Fruit fly (Drosophila melanogaster) whole organism, embryonic: Measurements from ENCODE around the gene Tango1.

ENCODE experiments used
- Ada2b ChIP-seq: fragments of 200-800 bp; sonication (Bioruptor generic); IDR thresholded peaks from 2 replicates; pipeline ENCODE4 v1.3.6; 2022; ENCODE audit warnings: missing biosample characterization, missing genetic modification characterization
- Adf1 ChIP-seq: fragments of 200-800 bp; sonication (Bioruptor generic); IDR thresholded peaks from 2 replicates; pipeline ENCODE4 v1.3.6; 2022; ENCODE audit warnings: missing biosample characterization, missing genetic modification characterization
- CG11696 ChIP-seq: fragments of 200-800 bp; sonication (Bioruptor generic); IDR thresholded peaks from 2 replicates; pipeline ENCODE4 v1.3.6; 2022; ENCODE audit warnings: missing biosample characterization, missing genetic modification characterization
- CG12744 ChIP-seq: fragments of 200-800 bp; sonication (Bioruptor generic); optimal IDR thresholded peaks from 2 replicates; lab custom pipeline; 2016; ENCODE audit warnings: missing biosample characterization, missing genetic modification characterization
- CG12942 ChIP-seq: fragments of 200-800 bp; sonication (Bioruptor generic); optimal IDR thresholded peaks from 3 replicates; lab custom pipeline; 2016; ENCODE audit warnings: missing biosample characterization, missing genetic modification characterization
- CG15696 ChIP-seq: fragments of 200-800 bp; sonication (Bioruptor generic); optimal IDR thresholded peaks from 2 replicates; lab custom pipeline; 2019; ENCODE audit warnings: missing biosample characterization, mild to moderate bottlenecking, missing genetic modification characterization, moderate library complexity
- CG16813 ChIP-seq: fragments of 200-800 bp; sonication (Bioruptor generic); IDR thresholded peaks from 3 replicates; pipeline ENCODE4 v1.3.6; 2022; ENCODE audit warnings: missing biosample characterization, missing genetic modification characterization; ENCODE audit not compliant: partially characterized antibody
- CG18599 ChIP-seq: fragments of 200-800 bp; sonication (Bioruptor generic); optimal IDR thresholded peaks from 3 replicates; lab custom pipeline; 2017; ENCODE audit warnings: missing biosample characterization, missing genetic modification characterization, mild to moderate bottlenecking, moderate library complexity, missing genetic modification reagents
- CG18619 ChIP-seq: fragments of 200-800 bp; sonication (Bioruptor generic); optimal IDR thresholded peaks from 3 replicates; lab custom pipeline; 2017; ENCODE audit warnings: missing biosample characterization, mild to moderate bottlenecking, missing genetic modification characterization
- CG30431 ChIP-seq: fragments of 200-800 bp; sonication (Bioruptor generic); optimal IDR thresholded peaks from 2 replicates; lab custom pipeline; 2017; ENCODE audit warnings: missing biosample characterization, missing genetic modification characterization
- CG3847 ChIP-seq: fragments of 200-800 bp; sonication (Bioruptor generic); IDR thresholded peaks from 2 replicates; pipeline ENCODE4 v1.3.6; 2022; ENCODE audit warnings: missing biosample characterization, missing genetic modification characterization
- CG4282 ChIP-seq: fragments of 200-800 bp; sonication (Bioruptor generic); optimal IDR thresholded peaks from 2 replicates; lab custom pipeline; 2016; ENCODE audit warnings: missing biosample characterization, missing genetic modification characterization
- CG4707 ChIP-seq: fragments of 200-800 bp; sonication (Bioruptor generic); optimal IDR thresholded peaks from 2 replicates; lab custom pipeline; 2018; ENCODE audit warnings: missing biosample characterization, mild to moderate bottlenecking, missing genetic modification characterization, moderate library complexity
- CG4820 ChIP-seq: fragments of 200-800 bp; sonication (Bioruptor generic); optimal IDR thresholded peaks from 3 replicates; lab custom pipeline; 2016; ENCODE audit warnings: missing biosample characterization, missing genetic modification characterization
- CG6854 ChIP-seq: fragments of 200-800 bp; sonication (Bioruptor generic); optimal IDR thresholded peaks from 3 replicates; lab custom pipeline; 2017; ENCODE audit warnings: missing biosample characterization, mild to moderate bottlenecking, missing genetic modification characterization
- CG8290 ChIP-seq, 3 experiments: fragments of 200-800 bp; sonication (Bioruptor generic); optimal IDR thresholded peaks; 2 replicates each; lab custom pipeline; 2016 to 2019; ENCODE audit warnings: missing biosample characterization in 3 of 3, missing genetic modification characterization in 3 of 3, mild to moderate bottlenecking in 2 of 3, moderate library complexity in 1 of 3
- CG8359 ChIP-seq: fragments of 200-800 bp; sonication (Bioruptor generic); optimal IDR thresholded peaks from 2 replicates; lab custom pipeline; 2017; ENCODE audit warnings: missing biosample characterization, mild to moderate bottlenecking, missing genetic modification characterization, borderline replicate concordance
- CG8478 ChIP-seq: fragments of >200 bp; optimal IDR thresholded peaks from 2 replicates; lab custom pipeline; 2018
- CG9727 ChIP-seq: fragments of 200-800 bp; sonication (Bioruptor generic); optimal IDR thresholded peaks from 3 replicates; lab custom pipeline; 2017; ENCODE audit warnings: missing biosample characterization, mild to moderate bottlenecking, missing genetic modification characterization
- CG9817 ChIP-seq: fragments of 200-800 bp; sonication (Bioruptor generic); optimal IDR thresholded peaks from 2 replicates; lab custom pipeline; 2018; ENCODE audit warnings: missing biosample characterization, mild to moderate bottlenecking, missing genetic modification characterization, moderate library complexity
- Dp ChIP-seq: fragments of 200-800 bp; sonication (Bioruptor generic); optimal IDR thresholded peaks from 2 replicates; lab custom pipeline; 2018; ENCODE audit warnings: missing biosample characterization, mild to moderate bottlenecking, missing genetic modification characterization, moderate library complexity
- GATAe ChIP-seq: fragments of 200-800 bp; sonication (Bioruptor generic); conservative IDR thresholded peaks from 2 replicates; pipeline ENCODE4 v1.3.6; 2022; ENCODE audit warnings: missing biosample characterization, missing genetic modification characterization
- HHEX ChIP-seq: fragments of 200-800 bp; sonication (Bioruptor generic); optimal IDR thresholded peaks from 3 replicates; lab custom pipeline; 2017; ENCODE audit warnings: missing biosample characterization, mild to moderate bottlenecking, missing genetic modification characterization, missing genetic modification reagents
- HLHmδ ChIP-seq: fragments of 200-800 bp; sonication (Bioruptor generic); optimal IDR thresholded peaks from 2 replicates; lab custom pipeline; 2018; ENCODE audit warnings: missing biosample characterization, mild to moderate bottlenecking, missing genetic modification characterization, moderate library complexity
- Meics ChIP-seq: fragments of 200-800 bp; sonication (Bioruptor generic); optimal IDR thresholded peaks from 2 replicates; lab custom pipeline; 2017; ENCODE audit warnings: missing biosample characterization, mild to moderate bottlenecking, missing genetic modification characterization
- Myb ChIP-seq: fragments of 200-800 bp; sonication (Bioruptor generic); optimal IDR thresholded peaks from 2 replicates; lab custom pipeline; 2016; ENCODE audit warnings: missing biosample characterization, missing genetic modification characterization
- Nf-YB ChIP-seq: fragments of 200-800 bp; sonication (Bioruptor generic); optimal IDR thresholded peaks from 3 replicates; lab custom pipeline; 2019; ENCODE audit warnings: missing biosample characterization, mild to moderate bottlenecking, missing genetic modification characterization, moderate library complexity
- ap ChIP-seq: fragments of 200-800 bp; sonication (Bioruptor generic); IDR thresholded peaks from 2 replicates; pipeline ENCODE4 v1.3.6; 2022; ENCODE audit warnings: missing biosample characterization, missing genetic modification characterization
- bab2 ChIP-seq: fragments of 200-800 bp; sonication (Bioruptor generic); optimal IDR thresholded peaks from 2 replicates; lab custom pipeline; 2016; ENCODE audit warnings: missing biosample characterization, missing genetic modification characterization
- btn ChIP-seq: fragments of 200-800 bp; sonication (Bioruptor generic); optimal IDR thresholded peaks from 2 replicates; lab custom pipeline; 2016; ENCODE audit warnings: missing biosample characterization, missing genetic modification characterization
- dmrt99B ChIP-seq: fragments of 200-800 bp; sonication (Bioruptor generic); optimal IDR thresholded peaks from 2 replicates; lab custom pipeline; 2018; ENCODE audit warnings: missing biosample characterization, mild to moderate bottlenecking, missing genetic modification characterization, moderate library complexity
- fd96Cb ChIP-seq: fragments of 200-800 bp; sonication (Bioruptor generic); optimal IDR thresholded peaks from 2 replicates; lab custom pipeline; 2018; ENCODE audit warnings: missing biosample characterization, mild to moderate bottlenecking, missing genetic modification characterization, moderate library complexity
- ftz-f1 ChIP-seq: fragments of 200-800 bp; sonication (Bioruptor generic); optimal IDR thresholded peaks from 2 replicates; lab custom pipeline; 2016; ENCODE audit warnings: missing biosample characterization, missing genetic modification characterization
- h ChIP-seq: fragments of >200 bp; optimal IDR thresholded peaks from 2 replicates; lab custom pipeline; 2017
- kah ChIP-seq: fragments of 200-800 bp; sonication (Bioruptor generic); optimal IDR thresholded peaks from 2 replicates; lab custom pipeline; 2018; ENCODE audit warnings: missing biosample characterization, mild to moderate bottlenecking, missing genetic modification characterization
- lab ChIP-seq: fragments of 200-800 bp; sonication (Bioruptor generic); optimal IDR thresholded peaks from 3 replicates; lab custom pipeline; 2017; ENCODE audit warnings: missing biosample characterization, missing genetic modification characterization, mild to moderate bottlenecking, moderate library complexity, missing genetic modification reagents
- lmd ChIP-seq: fragments of 200-800 bp; sonication (Bioruptor generic); IDR thresholded peaks from 2 replicates; pipeline ENCODE4 v1.3.6; 2022; ENCODE audit warnings: missing biosample characterization, missing genetic modification characterization
- lov ChIP-seq, 2 experiments: fragments of 200-800 bp in 1 of 2; fragments of >200 bp in 1 of 2; sonication (Bioruptor generic) in 1 of 2; IDR thresholded peaks in 1 of 2; optimal IDR thresholded peaks in 1 of 2; 2 replicates in 1 of 2; 3 replicates in 1 of 2; pipeline versions ENCODE4 v1.3.6 to Lab custom; 2017 to 2022; ENCODE audit warnings: missing biosample characterization in 1 of 2, missing genetic modification characterization in 1 of 2
- oc ChIP-seq: fragments of 200-800 bp; sonication (Bioruptor generic); optimal IDR thresholded peaks from 2 replicates; lab custom pipeline; 2018; ENCODE audit warnings: missing biosample characterization, mild to moderate bottlenecking, missing genetic modification characterization, moderate library complexity
- odd ChIP-seq: fragments of 200-800 bp; sonication (Bioruptor generic); optimal IDR thresholded peaks from 2 replicates; lab custom pipeline; 2017; ENCODE audit warnings: missing biosample characterization, mild to moderate bottlenecking, missing genetic modification characterization
- prd ChIP-seq, 3 experiments: fragments of >200 bp in 2 of 3; fragments of 200-800 bp in 1 of 3; sonication (Bioruptor generic) in 1 of 3; optimal IDR thresholded peaks in 2 of 3; IDR thresholded peaks in 1 of 3; 2 replicates in 2 of 3; 3 replicates in 1 of 3; pipeline versions ENCODE4 v1.3.6 to Lab custom; 2017 to 2022; ENCODE audit warnings: missing biosample characterization in 1 of 3, missing genetic modification characterization in 1 of 3
- psq ChIP-seq: fragments of 200-800 bp; sonication (Bioruptor generic); optimal IDR thresholded peaks from 2 replicates; lab custom pipeline; 2017; ENCODE audit warnings: missing biosample characterization, missing genetic modification characterization
- ranshi ChIP-seq: fragments of 200-800 bp; sonication (Bioruptor generic); IDR thresholded peaks from 2 replicates; pipeline ENCODE4 v1.3.6; 2022; ENCODE audit warnings: missing biosample characterization, missing genetic modification characterization
- seq ChIP-seq: fragments of 200-800 bp; sonication (Bioruptor generic); IDR thresholded peaks from 2 replicates; pipeline ENCODE4 v1.3.6; 2022; ENCODE audit warnings: missing biosample characterization, missing genetic modification characterization
- slou ChIP-seq: fragments of 200-800 bp; sonication (Bioruptor generic); optimal IDR thresholded peaks from 3 replicates; lab custom pipeline; 2016; ENCODE audit warnings: missing biosample characterization, missing genetic modification characterization
- so ChIP-seq: fragments of 200-800 bp; sonication (Bioruptor generic); IDR thresholded peaks from 3 replicates; pipeline ENCODE4 v1.3.6; 2022; ENCODE audit warnings: missing biosample characterization, missing genetic modification characterization
- sug ChIP-seq: fragments of 200-800 bp; optimal IDR thresholded peaks from 2 replicates; lab custom pipeline; 2019; ENCODE audit warnings: missing biosample characterization, mild to moderate bottlenecking, missing genetic modification characterization, moderate library complexity
- tup ChIP-seq: fragments of 200-800 bp; sonication (Bioruptor generic); optimal IDR thresholded peaks from 2 replicates; lab custom pipeline; 2016; ENCODE audit warnings: missing biosample characterization, mild to moderate bottlenecking, missing genetic modification characterization, moderate library complexity
- twi ChIP-seq: fragments of 200-800 bp; optimal IDR thresholded peaks from 2 replicates; lab custom pipeline; 2019; ENCODE audit warnings: missing biosample characterization, mild to moderate bottlenecking, missing genetic modification characterization, moderate library complexity

Tango1 gene

DNA sequence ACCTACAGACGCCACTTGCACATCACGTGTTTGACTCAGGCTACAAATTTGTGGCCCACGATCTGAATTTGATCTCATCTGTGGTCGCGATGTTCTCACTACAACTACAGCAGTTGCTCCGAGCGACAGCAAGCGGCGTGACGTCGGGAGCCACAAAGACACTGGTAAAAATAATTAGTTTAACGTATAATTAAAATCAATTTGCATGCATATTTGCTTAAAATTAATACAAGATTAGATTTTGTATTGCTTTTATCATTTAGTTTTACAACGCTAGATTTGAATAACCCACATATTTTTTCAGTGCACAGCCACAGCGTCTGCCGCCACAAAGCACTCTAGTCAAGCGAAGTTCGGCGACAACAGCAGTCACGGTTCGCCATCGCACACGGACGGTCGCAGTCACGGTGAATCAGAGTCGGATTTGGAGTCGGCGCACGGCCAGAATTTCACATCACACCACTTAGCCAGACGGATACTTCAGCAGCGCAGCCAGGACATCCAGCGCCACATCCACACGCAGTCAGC, 36.6 kb upstream of the Tango1 start (continued):
- peak; percentile 100 for TF ChIP-seq ranshi
- peak; percentile 100 for TF ChIP-seq fd96Cb (tag; lab: Kevin White, UChicago)
- peak; percentile 100 for TF ChIP-seq Ada2b (GFP tag; lab: Robert Waterston, UW)
- peak; percentile 100 for TF ChIP-seq bab2 (GFP tag; lab: Kevin White, UChicago)
- peak; percentile 94 for TF ChIP-seq HLHmδ (GFP tag; lab: Kevin White, UChicago)
- TF ChIP-seq prd (optimal IDR thresholded peaks at IDR 0.05; lab: Kevin White, UChicago) = no peak
- peak; percentile 100 for TF ChIP-seq prd (GFP tag; IDR thresholded peaks at IDR 0.05; lab: Robert Waterston, UW)
- peak; percentile 98 for TF ChIP-seq Myb
- TF ChIP-seq lab (GFP tag; lab: Kevin White, UChicago) = peak; percentile 100
- TF ChIP-seq kah (GFP tag; lab: Kevin White, UChicago) = peak; percentile 100
- peak; percentile 94 for TF ChIP-seq Nf-YB
- peak; percentile 100 for TF ChIP-seq CG9817 (tag; lab: Kevin White, UChicago)
- TF ChIP-seq CG4707 = peak; percentile 99
- TF ChIP-seq Meics (GFP tag; lab: Kevin White, UChicago) = peak; percentile 100
- peak; percentile 100 for TF ChIP-seq dmrt99B (tag; lab: Kevin White, UChicago)
- TF ChIP-seq CG8359 (GFP tag; lab: Kevin White, UChicago) = peak; percentile 97
- peak; percentile 100 for TF ChIP-seq CG4820
- TF ChIP-seq lov (optimal IDR thresholded peaks at IDR 0.05; lab: Kevin White, UChicago) = no peak
- peak; percentile 100 for TF ChIP-seq lov (GFP tag; IDR thresholded peaks at IDR 0.05; lab: Robert Waterston, UW)
- no peak for TF ChIP-seq h
- peak; percentile 100 for TF ChIP-seq so (GFP tag; lab: Robert Waterston, UW)
- TF ChIP-seq CG8290 (GFP tag; optimal IDR thresholded peaks at IDR 0.05; lab: Kevin White, UChicago) = peak; percentile 100
- TF ChIP-seq CG8290 (tag; optimal IDR thresholded peaks at IDR 0.05; lab: Kevin White, UChicago) = peak; percentile 100
- peak; percentile 100 for TF ChIP-seq CG15696 (tag; lab: Kevin White, UChicago)
- TF ChIP-seq seq = peak; percentile 100
- peak; percentile 100 for TF ChIP-seq twi
- peak; percentile 100 for TF ChIP-seq tup (GFP tag; lab: Kevin White, UChicago)
- peak; percentile 100 for TF ChIP-seq CG9727 (GFP tag; lab: Kevin White, UChicago)
- peak; percentile 100 for TF ChIP-seq slou (GFP tag; lab: Kevin White, UChicago)
- peak; percentile 100 for TF ChIP-seq CG18619 (GFP tag; lab: Kevin White, UChicago)
- TF ChIP-seq HHEX = peak; percentile 100
- TF ChIP-seq sug (tag; lab: Kevin White, UChicago) = peak; percentile 100
- peak; percentile 99 for TF ChIP-seq ftz-f1 (GFP tag; lab: Kevin White, UChicago)
- peak; percentile 100 for TF ChIP-seq CG12942
- peak; percentile 100 for TF ChIP-seq GATAe (GFP tag; lab: Robert Waterston, UW)
- no peak for TF ChIP-seq CG16813 (GFP tag; lab: Robert Waterston, UW)
- TF ChIP-seq oc (tag; lab: Kevin White, UChicago) = peak; percentile 100
- TF ChIP-seq CG4282 (GFP tag; lab: Kevin White, UChicago) = peak; percentile 100
- peak; percentile 64 for TF ChIP-seq Dp (GFP tag; lab: Kevin White, UChicago)
- TF ChIP-seq psq = peak; percentile 99
- TF ChIP-seq CG18599 (GFP tag; lab: Kevin White, UChicago) = peak; percentile 100
- TF ChIP-seq CG12744 (GFP tag; lab: Kevin White, UChicago) = peak; percentile 100
- peak; percentile 100 for TF ChIP-seq odd (GFP tag; lab: Kevin White, UChicago)
- TF ChIP-seq Adf1 (GFP tag; lab: Robert Waterston, UW) = peak; percentile 99
- peak; percentile 100 for TF ChIP-seq CG30431 (GFP tag; lab: Kevin White, UChicago)
- no peak for TF ChIP-seq CG8478 (lab: Kevin White, UChicago)
- peak; percentile 100 for TF ChIP-seq lmd (GFP tag; lab: Robert Waterston, UW)
- peak; percentile 100 for TF ChIP-seq btn (GFP tag; lab: Kevin White, UChicago)
- TF ChIP-seq CG6854 (GFP tag; lab: Kevin White, UChicago) = peak; percentile 100
- TF ChIP-seq CG11696 (GFP tag; lab: Robert Waterston, UW) = peak; percentile 99
- peak; percentile 100 for TF ChIP-seq CG3847 (GFP tag; lab: Robert Waterston, UW)
- TF ChIP-seq ap (GFP tag; lab: Robert Waterston, UW) = peak; percentile 100
